Worm (Caenorhabditis elegans) whole organism, midembryonic: ENCODE data around the gene mboa-4.

Experiments
- cog-1 ChIP-seq: sonication (generic microtip); optimal IDR thresholded peaks from 2 replicates; lab custom pipeline; 2016; ENCODE audit warnings: missing genetic modification characterization, missing compliant biosample characterization
- flt-1 ChIP-seq: fragments of 200-800 bp; sonication (Bioruptor generic); IDR thresholded peaks from 2 replicates; pipeline ENCODE4 v1.3.6; 2022; ENCODE audit warnings: missing genetic modification characterization, missing compliant biosample characterization
- klf-2 ChIP-seq: fragments of 200-800 bp; sonication (Bioruptor generic); conservative IDR thresholded peaks from 2 replicates; pipeline ENCODE4 v1.3.6; 2022; ENCODE audit warnings: missing genetic modification reagents, missing genetic modification characterization, missing compliant biosample characterization
- tab-1 ChIP-seq: fragments of 200-800 bp; sonication (Bioruptor generic); IDR thresholded peaks from 2 replicates; pipeline ENCODE4 v1.3.6; 2022; ENCODE audit warnings: missing genetic modification characterization, missing compliant biosample characterization
- ztf-23 ChIP-seq: fragments of 200-800 bp; sonication (Bioruptor generic); IDR thresholded peaks from 2 replicates; pipeline ENCODE4 v1.3.6; 2022; ENCODE audit warnings: missing genetic modification reagents, missing genetic modification characterization, missing compliant biosample characterization
- ztf-29 ChIP-seq: fragments of 200-800 bp; sonication (Bioruptor generic); IDR thresholded peaks from 2 replicates; pipeline ENCODE4 v1.3.6; 2022; ENCODE audit warnings: missing genetic modification reagents, missing genetic modification characterization, missing compliant biosample characterization

DNA sequence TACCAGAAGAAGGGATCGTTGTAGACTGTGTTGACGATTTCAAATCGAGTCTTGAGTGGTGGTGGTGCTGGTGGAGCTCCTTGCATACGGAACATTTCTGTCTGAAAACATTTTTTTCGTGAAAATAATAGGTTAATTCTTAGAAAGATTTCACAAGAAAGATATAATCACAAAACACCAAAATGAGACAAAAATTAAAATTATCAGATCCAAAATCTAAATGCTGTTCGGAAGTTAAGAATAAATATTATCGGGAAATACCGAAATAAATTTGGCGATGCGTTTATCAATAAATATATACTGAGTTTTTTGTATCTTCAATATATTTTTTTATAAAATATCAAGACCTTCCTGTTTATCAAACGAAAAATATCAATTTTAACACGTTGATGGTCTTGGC lies 18.7 kb upstream of the mboa-4 start, which contains the start of gene C08F8.9:
- no peak for TF ChIP-seq flt-1 (GFP tag; lab: Robert Waterston, UW)
- no peak for TF ChIP-seq ztf-23
- no peak for TF ChIP-seq klf-2 (GFP tag; lab: Robert Waterston, UW)
- no peak for TF ChIP-seq ztf-29 (GFP tag; lab: Robert Waterston, UW)
- TF ChIP-seq tab-1 (GFP tag; lab: Robert Waterston, UW), result no peak
- TF ChIP-seq cog-1, result no peak
